Worm (Caenorhabditis elegans): ENCODE measurements around the gene agxt-1.

agxt-1 gene

ce11 chrII:8845298-8845697, at the start of gene agxt-1:
Gene agxt-1 (plus strand): TSS chrII:8845598.
- TF ChIP-seq lin-39 (tag; optimal IDR thresholded peaks at IDR 0.05) (no peak), lin-15B (tag; optimal IDR thresholded peaks at IDR 0.05) (no peak), nhr-43 (tag; optimal IDR thresholded peaks at IDR 0.05; ENCODE audit: poor library complexity, severe bottlenecking) (no peak), nhr-11 (tag; optimal IDR thresholded peaks at IDR 0.05) (no peak), nfya-1 (tag; optimal IDR thresholded peaks at IDR 0.05; ENCODE audit: insufficient read depth) (no peak), hmg-11 (tag; optimal IDR thresholded peaks at IDR 0.05) (no peak), nhr-237 (tag; optimal IDR thresholded peaks at IDR 0.05) (no peak), elt-1 (tag; optimal IDR thresholded peaks at IDR 0.05) (no peak)

DNA sequence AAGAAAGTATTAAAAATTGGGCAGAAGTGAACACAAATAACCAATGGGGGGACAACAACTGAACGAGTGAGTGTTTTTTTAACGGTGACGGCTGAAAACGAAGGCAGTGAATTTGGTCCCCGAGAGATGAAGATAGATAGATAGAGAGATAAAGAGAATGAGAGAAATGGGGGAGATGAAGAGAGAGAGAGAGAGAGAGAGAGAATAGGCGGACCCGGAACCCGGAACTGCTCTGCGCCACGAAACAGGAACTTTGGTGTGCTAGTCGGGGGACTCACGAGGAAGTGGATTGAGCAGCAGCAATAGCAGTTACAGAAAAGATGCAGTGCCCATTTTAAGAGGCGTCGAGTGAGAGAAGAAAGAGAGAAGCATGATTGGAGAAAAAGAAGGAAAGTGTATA, 49.0 kb upstream of the agxt-1 start:
- TF ChIP-seq fkh-10 (GFP tag; optimal IDR thresholded peaks at IDR 0.05) (peak; percentile 89), snpc-4 (tag; optimal IDR thresholded peaks at IDR 0.05) (peak; percentile 14), egl-27 (tag; optimal IDR thresholded peaks at IDR 0.05) (no peak), pha-4 (tag; optimal IDR thresholded peaks at IDR 0.05) (no peak), elt-3 (tag; optimal IDR thresholded peaks at IDR 0.05) (no peak), ztf-4 (tag; optimal IDR thresholded peaks at IDR 0.05) (no peak), R02D3.7 (tag; optimal IDR thresholded peaks at IDR 0.05) (peak; percentile 35), ama-1 (optimal IDR thresholded peaks at IDR 0.05) (no peak), nfya-1 (tag; optimal IDR thresholded peaks at IDR 0.05; ENCODE audit: insufficient read depth) (peak; percentile 80), mml-1 (tag; optimal IDR thresholded peaks at IDR 0.05) (no peak), jun-1 (tag; optimal IDR thresholded peaks at IDR 0.05) (no peak), fos-1 (tag; optimal IDR thresholded peaks at IDR 0.05) (no peak), mdl-1 (tag; optimal IDR thresholded peaks at IDR 0.05) (peak; percentile 50), eor-1 (tag; optimal IDR thresholded peaks at IDR 0.05) (no peak), nhr-12 (tag; optimal IDR thresholded peaks at IDR 0.05) (no peak), hmg-11 (tag; optimal IDR thresholded peaks at IDR 0.05) (peak; percentile 56), egl-5 (tag; optimal IDR thresholded peaks at IDR 0.05) (peak; percentile 78), lin-39 (tag; optimal IDR thresholded peaks at IDR 0.05) (peak; percentile 84), nhr-237 (tag; optimal IDR thresholded peaks at IDR 0.05) (no peak), ceh-28 (tag; optimal IDR thresholded peaks at IDR 0.05) (no peak), zag-1 (tag; optimal IDR thresholded peaks at IDR 0.05) (no peak), fkh-2 (tag; optimal IDR thresholded peaks at IDR 0.05) (no peak), nhr-11 (tag; optimal IDR thresholded peaks at IDR 0.05) (peak; percentile 28), tbx-2 (tag; optimal IDR thresholded peaks at IDR 0.05) (peak; percentile 91), ZK546.5 (tag; optimal IDR thresholded peaks at IDR 0.05) (no peak), nhr-67 (tag; optimal IDR thresholded peaks at IDR 0.05) (no peak), nhr-25 (tag; optimal IDR thresholded peaks at IDR 0.05) (no peak), unc-62 (GFP tag; optimal IDR thresholded peaks at IDR 0.05) (peak; percentile 38), nhr-23 (tag; optimal IDR thresholded peaks at IDR 0.05) (no peak), ceh-82 (tag; optimal IDR thresholded peaks at IDR 0.05) (no peak), aly-2 (tag; optimal IDR thresholded peaks at IDR 0.05) (no peak), lin-15B (tag; optimal IDR thresholded peaks at IDR 0.05) (peak; percentile 12), sea-2 (GFP tag; optimal IDR thresholded peaks at IDR 0.05) (no peak), ceh-16 (tag; optimal IDR thresholded peaks at IDR 0.05) (no peak), skn-1 (tag; optimal IDR thresholded peaks at IDR 0.05) (no peak), nhr-76 (tag; optimal IDR thresholded peaks at IDR 0.05) (no peak)

DNA sequence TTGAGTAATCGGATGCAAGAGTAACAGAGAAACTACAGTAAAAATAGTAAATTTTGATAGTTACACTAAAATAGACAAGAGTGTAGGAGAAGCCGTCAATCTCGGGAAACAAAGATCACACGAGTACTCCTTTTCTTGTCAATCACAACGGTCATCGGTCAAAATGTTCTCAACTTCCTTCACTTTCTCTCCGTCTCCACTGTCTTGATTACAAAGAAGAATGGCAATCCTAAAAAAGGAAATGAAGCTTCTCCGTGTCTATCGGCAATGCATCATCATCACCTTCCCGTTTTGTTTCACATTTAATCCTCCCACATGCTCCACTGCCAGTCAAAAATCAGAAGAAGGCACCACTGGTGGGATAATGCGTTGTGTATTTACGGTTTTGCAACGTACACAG, 45.7 kb upstream of the agxt-1 start:
- no peak for TF ChIP-seq ceh-16 (tag; optimal IDR thresholded peaks at IDR 0.05)
- TF ChIP-seq ceh-9 (tag; optimal IDR thresholded peaks at IDR 0.05), result no peak
- no peak for TF ChIP-seq daf-12 (tag; optimal IDR thresholded peaks at IDR 0.05)
- no peak for TF ChIP-seq ztf-11 (tag; optimal IDR thresholded peaks at IDR 0.05)
- TF ChIP-seq lin-39 (tag; optimal IDR thresholded peaks at IDR 0.05), result peak; percentile 47
- TF ChIP-seq ztf-4 (tag; optimal IDR thresholded peaks at IDR 0.05), result no peak
- TF ChIP-seq skn-1 (tag; optimal IDR thresholded peaks at IDR 0.05), result no peak
- TF ChIP-seq unc-62 (GFP tag; optimal IDR thresholded peaks at IDR 0.05), result peak; percentile 86
- TF ChIP-seq jun-1 (tag; optimal IDR thresholded peaks at IDR 0.05), result no peak
- TF ChIP-seq ama-1 (optimal IDR thresholded peaks at IDR 0.05), result no peak
- no peak for TF ChIP-seq nhr-28 (tag; optimal IDR thresholded peaks at IDR 0.05)

Data from whole organism, L3 larva.